Fruit fly (Drosophila melanogaster): ENCODE measurements around the gene Dhc1.

Gene Dhc1

DNA sequence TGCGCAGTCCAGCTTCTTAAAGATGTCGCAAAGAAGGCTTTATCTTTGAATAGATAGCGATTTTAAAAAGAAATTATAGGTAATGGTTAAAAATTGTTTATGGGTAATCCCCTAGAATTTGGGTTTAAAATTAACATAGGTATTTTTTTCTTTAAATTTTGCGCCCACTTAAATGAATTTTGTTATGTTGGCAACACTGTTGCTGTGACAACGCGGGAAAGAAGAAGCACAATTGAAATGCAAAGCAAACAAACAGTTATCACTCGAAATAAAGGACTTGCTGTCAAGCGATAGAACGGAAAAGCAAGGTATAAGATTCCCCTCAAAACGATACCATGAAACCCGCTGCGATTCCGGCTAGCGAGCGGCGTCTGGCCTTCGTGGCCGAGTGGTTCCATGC lies 5.3 kb upstream of the Dhc1 start, which contains the start of gene nmdyn-D7 (continued):
- TF ChIP-seq CG10267 (tag; optimal IDR thresholded peaks at IDR 0.05) (peak; percentile 22), bigmax (GFP tag; optimal IDR thresholded peaks at IDR 0.05) (peak; percentile 34), hb (GFP tag; IDR thresholded peaks at IDR 0.05; ENCODE audit: partially characterized antibody) (0 out of 3 replicates have a peak, but pooled peaks have one; percentile 45), CG17385 (GFP tag; optimal IDR thresholded peaks at IDR 0.05) (peak; percentile 99), CG10147 (GFP tag; optimal IDR thresholded peaks at IDR 0.05) (no peak), gt (GFP tag; IDR thresholded peaks at IDR 0.05) (no peak), chn (GFP tag; optimal IDR thresholded peaks at IDR 0.05) (no peak), CG1792 (GFP tag; optimal IDR thresholded peaks at IDR 0.05) (no peak), CG15514 (GFP tag; optimal IDR thresholded peaks at IDR 0.05) (peak; percentile 11), YL-1 (GFP tag; optimal IDR thresholded peaks at IDR 0.05) (peak; percentile 50), ro (GFP tag; IDR thresholded peaks at IDR 0.05) (no peak), grau (tag; optimal IDR thresholded peaks at IDR 0.05) (peak; percentile 87), cg (GFP tag; optimal IDR thresholded peaks at IDR 0.05) (no peak), Rfx (GFP tag; IDR thresholded peaks at IDR 0.05) (peak; percentile 70), CG2712 (tag; optimal IDR thresholded peaks at IDR 0.05) (peak; percentile 1), Dp (GFP tag; optimal IDR thresholded peaks at IDR 0.05) (peak; percentile 93), CG11398 (GFP tag; optimal IDR thresholded peaks at IDR 0.05) (no peak), Bgb (GFP tag; IDR thresholded peaks at IDR 0.05; ENCODE audit: partially characterized antibody) (peak; percentile 37; the same call in 1 of the 2 replicates), CG1603 (tag; optimal IDR thresholded peaks at IDR 0.05) (peak; percentile 26), CG9215 (GFP tag; IDR thresholded peaks at IDR 0.05) (peak; percentile 89), sim (GFP tag; IDR thresholded peaks at IDR 0.05) (0 out of 2 replicates have a peak, but pooled peaks have one; percentile 28), Ets97D (GFP tag; optimal IDR thresholded peaks at IDR 0.05) (peak; percentile 9)

DNA sequence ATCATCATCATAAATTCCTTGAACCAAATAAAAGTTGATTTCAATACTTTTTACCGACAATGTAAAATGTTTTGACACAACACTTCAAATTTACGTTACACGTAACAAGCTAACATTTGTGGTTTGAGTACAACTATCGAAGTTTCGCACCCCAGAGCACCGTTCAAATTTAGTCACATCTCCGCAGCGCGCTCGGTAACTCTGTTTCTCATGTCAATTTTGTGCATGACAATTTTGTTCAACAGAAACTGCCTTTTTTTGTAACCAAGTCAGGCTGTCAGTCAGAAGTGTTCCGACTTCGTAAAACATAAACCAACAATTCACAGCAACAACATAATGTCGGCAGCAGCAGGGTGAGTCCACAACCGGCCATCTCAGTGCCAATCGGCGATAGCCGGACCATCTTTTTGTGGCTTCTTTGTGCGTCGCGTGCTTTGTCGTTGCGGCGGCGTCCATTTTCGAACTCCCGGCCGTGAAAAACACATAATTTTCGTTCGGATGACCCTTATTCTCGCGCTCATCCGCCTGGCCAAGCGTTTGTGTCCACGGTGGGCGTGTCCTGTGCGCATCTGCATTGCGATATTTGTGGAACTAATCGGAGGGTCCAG lies 3.4 kb upstream of the Dhc1 start, which contains the start of gene p23:
Gene p23 (plus strand): TSS at position 194 of the 608 bp plus-strand sequence.
- TF ChIP-seq CG6654 (GFP tag; optimal IDR thresholded peaks at IDR 0.05) (no peak), CG33213 (GFP tag; optimal IDR thresholded peaks at IDR 0.05) (peak; percentile 69), CG1233 (GFP tag; optimal IDR thresholded peaks at IDR 0.05) (no peak), CG9876 (GFP tag; optimal IDR thresholded peaks at IDR 0.05) (peak; percentile 32), disco-r (GFP tag; optimal IDR thresholded peaks at IDR 0.05) (peak; percentile 33), tx (GFP tag; optimal IDR thresholded peaks at IDR 0.05) (no peak), Dbx (GFP tag; IDR thresholded peaks at IDR 0.05) (peak; percentile 60; the same call in 2 of the 3 replicates), Dek (tag; optimal IDR thresholded peaks at IDR 0.05) (peak; percentile 32), ci (GFP tag; IDR thresholded peaks at IDR 0.05) (0 out of 3 replicates have a peak, but pooled peaks have one; percentile 12), CG10543 (GFP tag; optimal IDR thresholded peaks at IDR 0.05) (peak; percentile 15), Med (GFP tag) (peak; percentile 83), Bgb (GFP tag; IDR thresholded peaks at IDR 0.05; ENCODE audit: partially characterized antibody) (peak; percentile 83), CG15601 (tag; optimal IDR thresholded peaks at IDR 0.05) (peak; percentile 75), hkb (optimal IDR thresholded peaks at IDR 0.05) (peak; percentile 83), hkb (GFP tag; IDR thresholded peaks at IDR 0.05) (no peak), CG34224 (GFP tag; IDR thresholded peaks at IDR 0.05; ENCODE audit: partially characterized antibody) (peak; percentile 42; the same call in 1 of the 3 replicates), Adf1 (GFP tag; IDR thresholded peaks at IDR 0.05) (no peak), maf-S (GFP tag; optimal IDR thresholded peaks at IDR 0.05) (no peak), Ets97D (GFP tag; optimal IDR thresholded peaks at IDR 0.05) (peak; percentile 75), HmgD (GFP tag; optimal IDR thresholded peaks at IDR 0.05) (peak; percentile 78), hbn (GFP tag; IDR thresholded peaks at IDR 0.05; ENCODE audit: partially characterized antibody) (0 out of 2 replicates have a peak, but pooled peaks have one; percentile 40), amos (GFP tag; IDR thresholded peaks at IDR 0.05; ENCODE audit: partially characterized antibody) (peak; percentile 73), CG34422 (GFP tag; IDR thresholded peaks at IDR 0.05) (peak; percentile 73; the same call in 1 of the 3 replicates), wek (GFP tag; optimal IDR thresholded peaks at IDR 0.05) (no peak), CG12659 (GFP tag; optimal IDR thresholded peaks at IDR 0.05) (peak; percentile 66), HLH4C (GFP tag; IDR thresholded peaks at IDR 0.05; ENCODE audit: partially characterized antibody) (0 out of 3 replicates have a peak, but pooled peaks have one; percentile 17), Dll (GFP tag; IDR thresholded peaks at IDR 0.05; ENCODE audit: partially characterized antibody) (peak; percentile 29; the same call in 1 of the 4 replicates), gfzf (GFP tag; optimal IDR thresholded peaks at IDR 0.05) (peak; percentile 98)
